Fruit fly (Drosophila melanogaster) whole organism, pupa: ENCODE data around the gene Srg1.

ENCODE experiments used
- CG12605 ChIP-seq: fragments of 200-800 bp; sonication (Bioruptor generic); IDR thresholded peaks from 2 replicates; pipeline ENCODE4 v1.3.6; 2022; ENCODE audit warnings: missing biosample characterization, missing genetic modification characterization
- CG17806 ChIP-seq: fragments of 200-800 bp; sonication (Bioruptor generic); optimal IDR thresholded peaks from 2 replicates; lab custom pipeline; 2018; ENCODE audit warnings: missing biosample characterization, mild to moderate bottlenecking, missing genetic modification characterization, moderate library complexity
- D1 ChIP-seq: fragments of 200-800 bp; sonication (Bioruptor generic); optimal IDR thresholded peaks from 2 replicates; lab custom pipeline; 2018; ENCODE audit warnings: missing biosample characterization, mild to moderate bottlenecking, missing genetic modification characterization, moderate library complexity
- Ets98B ChIP-seq: fragments of 200-800 bp; sonication (Bioruptor generic); IDR thresholded peaks from 2 replicates; pipeline ENCODE4 v1.3.6; 2022; ENCODE audit warnings: missing biosample characterization, missing genetic modification characterization
- Pif1A ChIP-seq: fragments of 200-800 bp; sonication (Bioruptor generic); optimal IDR thresholded peaks from 3 replicates; lab custom pipeline; 2016; ENCODE audit warnings: missing biosample characterization, missing genetic modification characterization
- Snoo ChIP-seq: fragments of 200-800 bp; sonication (Bioruptor generic); optimal IDR thresholded peaks from 3 replicates; lab custom pipeline; 2017; ENCODE audit warnings: missing biosample characterization, mild to moderate bottlenecking, missing genetic modification characterization, inconsistent platforms

DNA sequence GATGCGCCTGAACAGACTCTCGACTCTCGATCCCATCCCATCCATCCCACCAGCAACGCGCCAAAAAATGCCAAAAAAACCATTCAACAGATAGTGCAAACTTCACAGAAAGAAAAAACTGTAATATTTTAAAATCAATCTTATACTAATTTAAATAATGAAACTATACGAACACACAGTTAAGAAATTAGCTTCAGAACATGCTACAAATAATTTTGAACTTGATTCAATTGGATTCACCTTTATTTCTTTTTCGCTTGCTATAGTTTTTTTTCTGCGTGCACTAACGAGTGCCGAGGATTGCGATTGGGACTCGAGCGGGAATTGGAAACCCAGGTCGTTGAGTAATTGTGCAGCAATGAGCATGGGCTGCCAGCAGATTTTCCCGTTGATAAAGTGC, 43.5 kb upstream of the Srg1 start:
- TF ChIP-seq Pif1A (GFP tag; lab: Kevin White, UChicago), result no peak
- no peak for TF ChIP-seq CG12605 (GFP tag; lab: Robert Waterston, UW)
- TF ChIP-seq Ets98B (GFP tag; lab: Robert Waterston, UW), result peak; percentile 66
- no peak for TF ChIP-seq Snoo (tag; lab: Kevin White, UChicago)
- TF ChIP-seq D1, result no peak
- TF ChIP-seq CG17806 (tag; lab: Kevin White, UChicago), result no peak
